Fruit fly (Drosophila melanogaster): ENCODE measurements around the gene Nep3.

Nep3 gene

dm6 chrX:19964215-19964614, 3.1 kb downstream of the Nep3 start (continued):
- TF ChIP-seq CG8119 (GFP tag; IDR thresholded peaks at IDR 0.05), result 0 out of 3 replicates have a peak, but pooled peaks have one; percentile 19
- TF ChIP-seq esn (GFP tag; optimal IDR thresholded peaks at IDR 0.05), result peak; percentile 55
- no peak for TF ChIP-seq CG11294 (GFP tag; IDR thresholded peaks at IDR 0.05)
- peak; percentile 43 for TF ChIP-seq achi (GFP tag; optimal IDR thresholded peaks at IDR 0.05)
- peak; percentile 34 for TF ChIP-seq cyc (GFP tag; optimal IDR thresholded peaks at IDR 0.05)
- TF ChIP-seq Hr4 (GFP tag; optimal IDR thresholded peaks at IDR 0.05), result no peak
- no peak for TF ChIP-seq CG6854 (GFP tag; optimal IDR thresholded peaks at IDR 0.05)
- TF ChIP-seq CG6792 (GFP tag; optimal IDR thresholded peaks at IDR 0.05), result peak; percentile 59
- TF ChIP-seq Eip78C (GFP tag), result peak; percentile 79
- TF ChIP-seq net (GFP tag; optimal IDR thresholded peaks at IDR 0.05), result peak; percentile 34
- TF ChIP-seq CG3919 (GFP tag; optimal IDR thresholded peaks at IDR 0.05), result peak; percentile 22
- peak; percentile 46 for TF ChIP-seq topi (GFP tag; optimal IDR thresholded peaks at IDR 0.05)
- no peak for TF ChIP-seq CG6808 (GFP tag; optimal IDR thresholded peaks at IDR 0.05)
- TF ChIP-seq CG15336 (GFP tag; IDR thresholded peaks at IDR 0.05), result 0 out of 2 replicates have a peak, but pooled peaks have one; percentile 21
- no peak for TF ChIP-seq fd59A (GFP tag; optimal IDR thresholded peaks at IDR 0.05)
- peak; percentile 44 for TF ChIP-seq svp (GFP tag)
- peak; percentile 53 for TF ChIP-seq CG10631 (GFP tag; optimal IDR thresholded peaks at IDR 0.05)
- peak; percentile 44 for TF ChIP-seq Sox14 (GFP tag; optimal IDR thresholded peaks at IDR 0.05)
- TF ChIP-seq dsx (GFP tag; optimal IDR thresholded peaks at IDR 0.05; ENCODE audit: poor library complexity, severe bottlenecking), result no peak
- no peak for TF ChIP-seq Gug (GFP tag; IDR thresholded peaks at IDR 0.05)
- peak; percentile 8 for TF ChIP-seq CG1621 (tag; optimal IDR thresholded peaks at IDR 0.05)

DNA sequence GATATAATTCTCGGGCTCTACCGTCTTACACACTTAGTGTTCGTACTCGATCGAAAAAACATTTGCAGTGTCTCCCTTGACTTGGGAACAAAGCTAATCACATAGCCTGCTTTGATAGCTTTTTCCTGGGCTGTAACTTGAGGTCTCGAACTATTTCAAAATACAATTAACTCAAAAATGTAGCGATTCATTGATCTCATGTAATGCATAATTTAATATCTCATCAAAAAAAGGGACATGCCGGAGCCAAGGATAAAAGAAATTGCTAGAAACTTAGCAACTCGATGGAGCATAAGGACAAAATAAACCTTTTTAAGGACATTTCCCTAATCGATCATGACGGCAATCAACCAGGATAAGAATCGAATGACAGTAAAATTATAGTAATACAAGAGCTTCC, 40.9 kb downstream of the Nep3 start, which contains the start of gene lky:
lky (minus strand) TSS at position 101 of the 400 bp plus-strand sequence.
- TF ChIP-seq CG6854 (GFP tag; optimal IDR thresholded peaks at IDR 0.05) (no peak), Gug (GFP tag; IDR thresholded peaks at IDR 0.05) (no peak), ss (GFP tag; optimal IDR thresholded peaks at IDR 0.05) (no peak)

Measured in whole organism, prepupa.